Fruit fly (Drosophila melanogaster) whole organism, embryonic: ENCODE measurements around the gene Xe7.

Experiments used
- CG12219 ChIP-seq: fragments of 200-800 bp; sonication (Bioruptor generic); optimal IDR thresholded peaks from 3 replicates; lab custom pipeline; 2018; ENCODE audit warnings: missing biosample characterization, mild to moderate bottlenecking, missing genetic modification characterization
- CG12744 ChIP-seq: fragments of 200-800 bp; sonication (Bioruptor generic); optimal IDR thresholded peaks from 2 replicates; lab custom pipeline; 2016; ENCODE audit warnings: missing biosample characterization, missing genetic modification characterization
- CG13123 ChIP-seq: fragments of 200-800 bp; sonication (Bioruptor generic); optimal IDR thresholded peaks from 2 replicates; lab custom pipeline; 2016; ENCODE audit warnings: missing biosample characterization, missing genetic modification characterization
- CG1529 ChIP-seq: fragments of 200-800 bp; sonication (Bioruptor generic); optimal IDR thresholded peaks from 3 replicates; lab custom pipeline; 2018; ENCODE audit warnings: missing biosample characterization, missing genetic modification characterization
- CG17568 ChIP-seq: fragments of 200-800 bp; sonication (Bioruptor generic); optimal IDR thresholded peaks from 2 replicates; lab custom pipeline; 2018; ENCODE audit warnings: missing biosample characterization, mild to moderate bottlenecking, missing genetic modification characterization, moderate library complexity
- CG2116 ChIP-seq: fragments of 200-800 bp; sonication (Bioruptor generic); optimal IDR thresholded peaks from 3 replicates; lab custom pipeline; 2018; ENCODE audit warnings: missing biosample characterization, mild to moderate bottlenecking, missing genetic modification characterization
- CG31388 ChIP-seq: fragments of 200-800 bp; sonication (Bioruptor generic); optimal IDR thresholded peaks from 2 replicates; lab custom pipeline; 2016; ENCODE audit warnings: missing biosample characterization, missing genetic modification characterization
- CG33557 ChIP-seq: fragments of 200-800 bp; sonication (Bioruptor generic); optimal IDR thresholded peaks from 2 replicates; lab custom pipeline; 2019; ENCODE audit warnings: missing biosample characterization, mild to moderate bottlenecking, missing genetic modification characterization, moderate library complexity
- CG3407 ChIP-seq: fragments of 200-800 bp; sonication (Bioruptor generic); optimal IDR thresholded peaks from 2 replicates; lab custom pipeline; 2018; ENCODE audit warnings: missing biosample characterization, mild to moderate bottlenecking, missing genetic modification characterization
- CG3726 ChIP-seq: fragments of 200-800 bp; sonication (Bioruptor generic); IDR thresholded peaks from 3 replicates; pipeline ENCODE4, ENCODE4 v1.3.6; 2022; ENCODE audit warnings: missing biosample characterization, missing genetic modification characterization
- CG4617 ChIP-seq: fragments of 200-800 bp; sonication (Bioruptor generic); optimal IDR thresholded peaks from 3 replicates; lab custom pipeline; 2016; ENCODE audit warnings: missing biosample characterization, missing genetic modification characterization, borderline replicate concordance
- CG5953 ChIP-seq: fragments of 200-800 bp; sonication (Bioruptor generic); IDR thresholded peaks from 2 replicates; pipeline ENCODE4 v1.3.6; 2022; ENCODE audit warnings: missing biosample characterization, missing genetic modification characterization
- CG6689 ChIP-seq: fragments of 200-800 bp; sonication (Bioruptor generic); IDR thresholded peaks from 2 replicates; pipeline ENCODE4 v1.3.6; 2022; ENCODE audit warnings: missing biosample characterization, missing genetic modification characterization
- CG6813 ChIP-seq: fragments of 200-800 bp; sonication (Bioruptor generic); optimal IDR thresholded peaks from 2 replicates; lab custom pipeline; 2017; ENCODE audit warnings: missing biosample characterization, missing genetic modification characterization, mild to moderate bottlenecking, moderate library complexity, missing genetic modification reagents
- CG7271 ChIP-seq: fragments of 200-800 bp; sonication (Bioruptor generic); optimal IDR thresholded peaks from 2 replicates; lab custom pipeline; 2018; ENCODE audit warnings: missing biosample characterization, mild to moderate bottlenecking, missing genetic modification characterization, moderate library complexity
- CG7928 ChIP-seq: fragments of 200-800 bp; sonication (Bioruptor generic); optimal IDR thresholded peaks from 2 replicates; lab custom pipeline; 2017; ENCODE audit warnings: missing biosample characterization, mild to moderate bottlenecking, missing genetic modification characterization
- CG8290 ChIP-seq, 3 experiments: fragments of 200-800 bp; sonication (Bioruptor generic); optimal IDR thresholded peaks; 2 replicates each; lab custom pipeline; 2016 to 2019; ENCODE audit warnings: missing biosample characterization in 3 of 3, missing genetic modification characterization in 3 of 3, mild to moderate bottlenecking in 2 of 3, moderate library complexity in 1 of 3
- CG9817 ChIP-seq: fragments of 200-800 bp; sonication (Bioruptor generic); optimal IDR thresholded peaks from 2 replicates; lab custom pipeline; 2018; ENCODE audit warnings: missing biosample characterization, mild to moderate bottlenecking, missing genetic modification characterization, moderate library complexity
- CTCF ChIP-seq: fragments of 200-800 bp; sonication (Bioruptor generic); optimal IDR thresholded peaks from 2 replicates; lab custom pipeline; 2017; ENCODE audit warnings: missing biosample characterization, mild to moderate bottlenecking, missing genetic modification characterization, moderate library complexity
- Gug ChIP-seq: fragments of 200-800 bp; sonication (Bioruptor generic); IDR thresholded peaks from 4 replicates; pipeline ENCODE4 v1.3.6; 2022; ENCODE audit warnings: missing biosample characterization, missing genetic modification characterization
- HHEX ChIP-seq: fragments of 200-800 bp; sonication (Bioruptor generic); optimal IDR thresholded peaks from 3 replicates; lab custom pipeline; 2017; ENCODE audit warnings: missing biosample characterization, mild to moderate bottlenecking, missing genetic modification characterization, missing genetic modification reagents
- Hmr ChIP-seq: fragments of 200-800 bp; sonication (Bioruptor generic); optimal IDR thresholded peaks from 3 replicates; lab custom pipeline; 2017; ENCODE audit warnings: mild to moderate bottlenecking, missing biosample characterization, missing genetic modification reagents, missing genetic modification characterization
- Mad ChIP-seq: fragments of 200-800 bp; sonication (Bioruptor generic); optimal IDR thresholded peaks from 2 replicates; lab custom pipeline; 2016; ENCODE audit warnings: missing biosample characterization, missing genetic modification characterization
- Mes4 ChIP-seq: fragments of 200-800 bp; sonication (Bioruptor generic); optimal IDR thresholded peaks from 2 replicates; lab custom pipeline; 2016; ENCODE audit warnings: missing biosample characterization, missing genetic modification characterization
- Mrtf ChIP-seq: fragments of 200-800 bp; sonication (Bioruptor generic); IDR thresholded peaks from 3 replicates; pipeline ENCODE4 v1.3.6; 2022; ENCODE audit warnings: missing biosample characterization, missing genetic modification characterization
- Nf-YA ChIP-seq: fragments of 200-800 bp; sonication (Bioruptor generic); IDR thresholded peaks from 2 replicates; pipeline ENCODE4 v1.3.6; 2022; ENCODE audit warnings: missing biosample characterization, missing genetic modification characterization
- Ravus ChIP-seq: fragments of 200-800 bp; sonication (Bioruptor generic); IDR thresholded peaks from 2 replicates; pipeline ENCODE4 v1.3.6; 2022; ENCODE audit warnings: missing biosample characterization, missing genetic modification characterization
- Usf ChIP-seq: fragments of 200-800 bp; sonication (Bioruptor generic); optimal IDR thresholded peaks from 2 replicates; lab custom pipeline; 2017; ENCODE audit warnings: missing genotype, missing biosample characterization, missing genetic modification characterization
- amos ChIP-seq: fragments of 200-800 bp; sonication (Bioruptor generic); IDR thresholded peaks from 2 replicates; pipeline ENCODE4 v1.3.6; 2022; ENCODE audit warnings: missing biosample characterization, missing genetic modification characterization; ENCODE audit not compliant: partially characterized antibody
- ase ChIP-seq: fragments of 200-800 bp; sonication (Bioruptor generic); IDR thresholded peaks from 3 replicates; pipeline ENCODE4 v1.3.6; 2022; ENCODE audit warnings: missing biosample characterization, missing genetic modification characterization
- bcd ChIP-seq: fragments of 200-800 bp; sonication (Bioruptor generic); optimal IDR thresholded peaks from 2 replicates; lab custom pipeline; 2017; ENCODE audit warnings: missing biosample characterization, mild to moderate bottlenecking, missing genetic modification characterization
- cad ChIP-seq: fragments of >200 bp; optimal IDR thresholded peaks from 2 replicates; lab custom pipeline; 2017; ENCODE audit warnings: missing biosample characterization, missing genetic modification characterization
- croc ChIP-seq: fragments of 200-800 bp; sonication (Bioruptor generic); conservative IDR thresholded peaks from 3 replicates; pipeline ENCODE4 v1.3.6; 2022; ENCODE audit warnings: missing biosample characterization, missing genetic modification characterization
- da ChIP-seq: fragments of 200-800 bp; sonication (Bioruptor generic); optimal IDR thresholded peaks from 2 replicates; lab custom pipeline; 2016; ENCODE audit warnings: missing biosample characterization, missing genetic modification characterization
- danr ChIP-seq: fragments of 200-800 bp; sonication (Bioruptor generic); IDR thresholded peaks from 2 replicates; pipeline ENCODE4 v1.3.6; 2022; ENCODE audit warnings: missing biosample characterization, missing genetic modification characterization
- eve ChIP-seq, 2 experiments: fragments of >200 bp; optimal IDR thresholded peaks; 2 replicates each; lab custom pipeline; 2017; ENCODE audit warnings: missing biosample characterization in 2 of 2, missing genetic modification characterization in 2 of 2
- ewg ChIP-seq: fragments of 200-800 bp; sonication (Bioruptor generic); optimal IDR thresholded peaks from 3 replicates; lab custom pipeline; 2017; ENCODE audit warnings: mild to moderate bottlenecking, missing biosample characterization, missing genetic modification reagents, missing genetic modification characterization
- gro ChIP-seq: fragments of 200-800 bp; sonication (Bioruptor generic); optimal IDR thresholded peaks from 2 replicates; lab custom pipeline; 2016; ENCODE audit warnings: missing biosample characterization, missing genetic modification characterization
- gsb ChIP-seq: fragments of 200-800 bp; sonication (Bioruptor generic); IDR thresholded peaks from 2 replicates; pipeline ENCODE4 v1.3.6; 2022; ENCODE audit warnings: missing biosample characterization, missing genetic modification characterization
- her ChIP-seq: fragments of 200-800 bp; sonication (Bioruptor generic); optimal IDR thresholded peaks from 2 replicates; lab custom pipeline; 2016; ENCODE audit warnings: missing biosample characterization, missing genetic modification characterization
- insv ChIP-seq, 2 experiments: fragments of 200-800 bp; sonication (Bioruptor generic); optimal IDR thresholded peaks; 3 replicates each; lab custom pipeline; 2016 to 2018; ENCODE audit warnings: missing biosample characterization in 2 of 2, missing genetic modification characterization in 2 of 2
- otp ChIP-seq: fragments of 200-800 bp; sonication (Bioruptor generic); IDR thresholded peaks from 3 replicates; pipeline ENCODE4, ENCODE4 v1.3.6; 2022; ENCODE audit warnings: missing biosample characterization, missing genetic modification characterization
- pho ChIP-seq: fragments of 200-800 bp; sonication (Bioruptor generic); optimal IDR thresholded peaks from 2 replicates; lab custom pipeline; 2016; ENCODE audit warnings: missing biosample characterization, missing genetic modification characterization
- phol ChIP-seq: fragments of 200-800 bp; sonication (Bioruptor generic); optimal IDR thresholded peaks from 3 replicates; lab custom pipeline; 2018; ENCODE audit warnings: missing biosample characterization, mild to moderate bottlenecking, missing genetic modification characterization, moderate library complexity
- pita ChIP-seq: fragments of 200-800 bp; sonication (Bioruptor generic); optimal IDR thresholded peaks from 2 replicates; lab custom pipeline; 2017; ENCODE audit warnings: missing biosample characterization, mild to moderate bottlenecking, missing genetic modification characterization
- seq ChIP-seq: fragments of 200-800 bp; sonication (Bioruptor generic); IDR thresholded peaks from 2 replicates; pipeline ENCODE4 v1.3.6; 2022; ENCODE audit warnings: missing biosample characterization, missing genetic modification characterization
- tap ChIP-seq: fragments of 200-800 bp; optimal IDR thresholded peaks from 3 replicates; lab custom pipeline; 2019; ENCODE audit warnings: missing biosample characterization, mild to moderate bottlenecking, missing genetic modification characterization, moderate library complexity
- wor ChIP-seq: fragments of 200-800 bp; sonication (Bioruptor generic); IDR thresholded peaks from 2 replicates; pipeline ENCODE4 v1.3.6; 2022; ENCODE audit warnings: missing biosample characterization, missing genetic modification characterization
- zen2 ChIP-seq: fragments of 200-800 bp; sonication (Bioruptor generic); IDR thresholded peaks from 3 replicates; pipeline ENCODE4 v1.3.6; 2022; ENCODE audit warnings: missing biosample characterization, missing genetic modification characterization; ENCODE audit not compliant: partially characterized antibody

The Xe7 gene

dm6 chr3R:5686049-5686757, 17.1 kb upstream of the Xe7 start (continued):
- TF ChIP-seq pita (GFP tag; lab: Kevin White, UChicago) (no peak), CG12744 (GFP tag; lab: Kevin White, UChicago) (no peak), CG9817 (tag; lab: Kevin White, UChicago) (peak; percentile 55), CG1529 (GFP tag; lab: Kevin White, UChicago) (no peak), CG13123 (no peak), CG7928 (GFP tag; lab: Kevin White, UChicago) (peak; percentile 11), CG31388 (GFP tag; lab: Kevin White, UChicago) (no peak), CG5953 (GFP tag; lab: Robert Waterston, UW) (no peak), Nf-YA (GFP tag; lab: Robert Waterston, UW) (no peak), gro (GFP tag; lab: Kevin White, UChicago) (no peak), insv (GFP tag; optimal IDR thresholded peaks at IDR 0.05; lab: Kevin White, UChicago) (no peak), amos (no peak), CG33557 (GFP tag; lab: Kevin White, UChicago) (no peak), gsb (GFP tag; lab: Robert Waterston, UW) (no peak), CG6689 (GFP tag; lab: Robert Waterston, UW) (peak; percentile 60; the same call in 1 of the 2 replicates), pho (peak; percentile 21), Gug (GFP tag; lab: Robert Waterston, UW) (peak; percentile 33; the same call in 1 of the 4 replicates), CG7271 (no peak), CG8290 (GFP tag; optimal IDR thresholded peaks at IDR 0.05; lab: Kevin White, UChicago) (no peak), CG8290 (tag; optimal IDR thresholded peaks at IDR 0.05; lab: Kevin White, UChicago) (peak in 1 of 2 experiments; percentile 74), eve (GFP tag; optimal IDR thresholded peaks at IDR 0.05; lab: Kevin White, UChicago) (no peak), CG4617 (GFP tag; lab: Kevin White, UChicago) (no peak), HHEX (GFP tag; lab: Kevin White, UChicago) (peak; percentile 59), CG3726 (GFP tag; lab: Robert Waterston, UW) (no peak), cad (GFP tag; lab: Kevin White, UChicago) (no peak), tap (tag; lab: Kevin White, UChicago) (peak; percentile 39), CG6813 (GFP tag; lab: Kevin White, UChicago) (peak; percentile 36), CG2116 (GFP tag; lab: Kevin White, UChicago) (no peak), phol (peak; percentile 46), CG3407 (no peak), ewg (GFP tag; lab: Kevin White, UChicago) (no peak), zen2 (no peak), CG17568 (no peak), her (peak; percentile 6), Hmr (GFP tag; lab: Kevin White, UChicago) (peak; percentile 44), wor (GFP tag; lab: Robert Waterston, UW) (peak; percentile 15; the same call in 1 of the 2 replicates), Ravus (GFP tag; lab: Robert Waterston, UW) (no peak), Mes4 (GFP tag; lab: Kevin White, UChicago) (peak; percentile 44), CTCF (GFP tag; lab: Kevin White, UChicago) (no peak), Mad (GFP tag; lab: Kevin White, UChicago) (peak; percentile 7), ase (no peak), bcd (GFP tag; lab: Kevin White, UChicago) (peak; percentile 53), croc (peak; percentile 13; the same call in 1 of the 3 replicates), otp (GFP tag; lab: Robert Waterston, UW) (0 out of 3 replicates have a peak, but pooled peaks have one; percentile 35), da (GFP tag; lab: Kevin White, UChicago) (no peak), seq (GFP tag; lab: Robert Waterston, UW) (0 out of 2 replicates have a peak, but pooled peaks have one; percentile 5), Mrtf (GFP tag; lab: Robert Waterston, UW) (peak; percentile 37; the same call in 1 of the 3 replicates), danr (no peak), Usf (GFP tag; lab: Kevin White, UChicago) (no peak), CG12219 (GFP tag; lab: Kevin White, UChicago) (peak; percentile 37)
